Worm (Caenorhabditis elegans) whole organism, L1 larva: ENCODE data around the gene cyp-13B2.

Experiments used
- C34B4.2 ChIP-seq: sonication (generic microtip); optimal IDR thresholded peaks from 2 replicates; lab custom pipeline; 2017; ENCODE audit warnings: mild to moderate bottlenecking, missing genetic modification characterization, missing compliant biosample characterization
- alr-1 ChIP-seq: fragments of 200-800 bp; sonication (Bioruptor generic); optimal IDR thresholded peaks from 2 replicates; lab custom pipeline; 2018; ENCODE audit warnings: borderline replicate concordance, mild to moderate bottlenecking, missing genetic modification characterization, missing compliant biosample characterization
- ama-1 ChIP-seq: fragments of 150-350 bp; optimal IDR thresholded peaks from 2 replicates; lab custom pipeline; 2014
- blmp-1 ChIP-seq: fragments of 150-350 bp; optimal IDR thresholded peaks from 2 replicates; lab custom pipeline; 2014; ENCODE audit warnings: missing biosample characterization, missing genetic modification characterization
- ceh-88 ChIP-seq: fragments of 200-800 bp; sonication (Bioruptor generic); IDR thresholded peaks from 2 replicates; pipeline ENCODE4 v1.3.6; 2022; ENCODE audit warnings: missing genetic modification characterization, missing compliant biosample characterization
- ceh-90 ChIP-seq: sonication (generic microtip); optimal IDR thresholded peaks from 2 replicates; lab custom pipeline; 2016; ENCODE audit warnings: missing genetic modification characterization, missing compliant biosample characterization
- ces-1 ChIP-seq: fragments of 150-350 bp; optimal IDR thresholded peaks from 2 replicates; lab custom pipeline; 2014; ENCODE audit warnings: missing biosample characterization, missing genetic modification reagents, missing genetic modification characterization
- dpl-1 ChIP-seq, 3 experiments: fragments of 150-350 bp in 2 of 3; sonication (generic microtip) in 1 of 3; optimal IDR thresholded peaks; 2 replicates each; lab custom pipeline; 2014 to 2017; ENCODE audit warnings: missing biosample characterization in 3 of 3, missing genetic modification characterization in 3 of 3, missing genetic modification reagents in 3 of 3
- efl-1 ChIP-seq, 4 experiments: fragments of 150-350 bp; optimal IDR thresholded peaks in 3 of 4; peaks in 1 of 4; 1 replicate in 1 of 4; 2 replicates in 3 of 4; lab custom pipeline; 2014; ENCODE audit warnings: missing biosample characterization in 2 of 4, missing genetic modification characterization in 2 of 4, missing genetic modification reagents in 2 of 4
- efl-3 ChIP-seq: fragments of 200-800 bp; sonication (Bioruptor generic); optimal IDR thresholded peaks from 2 replicates; lab custom pipeline; 2018; ENCODE audit warnings: mild to moderate bottlenecking, missing genetic modification characterization, missing compliant biosample characterization
- egl-13 ChIP-seq: sonication (generic microtip); optimal IDR thresholded peaks from 2 replicates; lab custom pipeline; 2016; ENCODE audit warnings: missing genotype, missing genetic modification reagents, missing genetic modification characterization, missing compliant biosample characterization
- elt-2 ChIP-seq: sonication (generic microtip); optimal IDR thresholded peaks from 2 replicates; lab custom pipeline; 2016; ENCODE audit warnings: missing genetic modification characterization, mild to moderate bottlenecking, inconsistent platforms, missing compliant biosample characterization, missing genetic modification reagents
- elt-3 ChIP-seq, 6 experiments: fragments of 150-350 bp in 1 of 6; sonication (generic microtip); optimal IDR thresholded peaks; 2 replicates each; lab custom pipeline; 2017 to 2018; ENCODE audit warnings: missing biosample characterization in 6 of 6, missing genetic modification characterization in 6 of 6, inconsistent platforms in 1 of 6
- fkh-8 ChIP-seq: sonication (generic microtip); optimal IDR thresholded peaks from 2 replicates; lab custom pipeline; 2016; ENCODE audit warnings: mild to moderate bottlenecking, missing genetic modification characterization, missing compliant biosample characterization
- grh-1 ChIP-seq: fragments of 200-800 bp; sonication (Bioruptor generic); IDR thresholded peaks from 2 replicates; pipeline ENCODE4 v1.3.6; 2022; ENCODE audit warnings: missing genetic modification reagents, missing genetic modification characterization, missing compliant biosample characterization
- hpl-2 ChIP-seq: fragments of 150-350 bp; optimal IDR thresholded peaks from 2 replicates; lab custom pipeline; 2014; ENCODE audit warnings: missing biosample characterization, missing genetic modification reagents, missing genetic modification characterization
- irx-1 ChIP-seq: sonication (generic microtip); optimal IDR thresholded peaks from 2 replicates; lab custom pipeline; 2016; ENCODE audit warnings: missing genetic modification characterization, missing compliant biosample characterization
- isw-1 ChIP-seq: fragments of 200-800 bp; sonication (Bioruptor generic); IDR thresholded peaks from 2 replicates; pipeline ENCODE4 v1.3.6; 2022; ENCODE audit warnings: missing genetic modification characterization, missing compliant biosample characterization
- jun-1 ChIP-seq: fragments of 150-350 bp; optimal IDR thresholded peaks from 2 replicates; lab custom pipeline; 2014; ENCODE audit warnings: missing biosample characterization, missing genetic modification reagents, missing genetic modification characterization
- lin-13 ChIP-seq: fragments of 150-350 bp; optimal IDR thresholded peaks from 2 replicates; lab custom pipeline; 2014; ENCODE audit warnings: missing biosample characterization, missing genetic modification reagents, missing genetic modification characterization
- lin-14 ChIP-seq: fragments of 200-800 bp; sonication (Bioruptor generic); optimal IDR thresholded peaks from 2 replicates; lab custom pipeline; 2018; ENCODE audit warnings: mild to moderate bottlenecking, missing genetic modification characterization, moderate library complexity, missing compliant biosample characterization
- mab-9 ChIP-seq: fragments of 200-800 bp; sonication (Bioruptor generic); IDR thresholded peaks from 2 replicates; pipeline ENCODE4 v1.3.6; 2022; ENCODE audit warnings: missing genetic modification reagents, missing genetic modification characterization, missing compliant biosample characterization
- mdl-1 ChIP-seq, 2 experiments: fragments of 150-350 bp; optimal IDR thresholded peaks; 2 replicates each; lab custom pipeline; 2014 to 2017; ENCODE audit warnings: missing biosample characterization in 2 of 2, missing genetic modification characterization in 2 of 2, inconsistent platforms in 1 of 2
- mef-2 ChIP-seq: fragments of 150-350 bp; optimal IDR thresholded peaks from 2 replicates; lab custom pipeline; 2014; ENCODE audit warnings: missing biosample characterization, missing genetic modification characterization
- mep-1 ChIP-seq: fragments of 150-350 bp; optimal IDR thresholded peaks from 2 replicates; lab custom pipeline; 2014; ENCODE audit warnings: missing biosample characterization, missing genetic modification characterization
- nhr-12 ChIP-seq: sonication (generic microtip); optimal IDR thresholded peaks from 2 replicates; lab custom pipeline; 2017; ENCODE audit warnings: missing biosample characterization, missing genetic modification characterization
- nhr-237 ChIP-seq: fragments of 150-350 bp; optimal IDR thresholded peaks from 2 replicates; lab custom pipeline; 2014; ENCODE audit warnings: missing biosample characterization, missing genetic modification characterization
- nhr-71 ChIP-seq: sonication (generic microtip); optimal IDR thresholded peaks from 2 replicates; lab custom pipeline; 2016; ENCODE audit warnings: mild to moderate bottlenecking, missing genetic modification characterization, moderate library complexity, missing compliant biosample characterization
- nhr-77 ChIP-seq: fragments of 150-350 bp; optimal IDR thresholded peaks from 2 replicates; lab custom pipeline; 2014; ENCODE audit warnings: missing biosample characterization, missing genetic modification characterization
- nhr-84 ChIP-seq: sonication (generic microtip); optimal IDR thresholded peaks from 2 replicates; lab custom pipeline; 2017; ENCODE audit warnings: missing biosample characterization, missing genetic modification characterization
- nhr-85 ChIP-seq: sonication (generic microtip); peaks from one replicate; lab custom pipeline; 2016; ENCODE audit warnings: missing genetic modification characterization, inconsistent platforms, missing compliant biosample characterization
- rnt-1 ChIP-seq: sonication (generic microtip); optimal IDR thresholded peaks from 2 replicates; lab custom pipeline; 2016; ENCODE audit warnings: mild to moderate bottlenecking, missing genetic modification characterization, moderate library complexity, missing compliant biosample characterization
- skn-1 ChIP-seq: fragments of 150-350 bp; optimal IDR thresholded peaks from 2 replicates; lab custom pipeline; 2014; ENCODE audit warnings: missing biosample characterization, missing genetic modification characterization
- snu-23 ChIP-seq: sonication (generic microtip); optimal IDR thresholded peaks from 2 replicates; lab custom pipeline; 2016; ENCODE audit warnings: missing genetic modification characterization, missing compliant biosample characterization
- sox-4 ChIP-seq: sonication (generic microtip); optimal IDR thresholded peaks from 2 replicates; lab custom pipeline; 2016; ENCODE audit warnings: missing genetic modification characterization, missing compliant biosample characterization
- sptf-1 ChIP-seq: fragments of 150-350 bp; optimal IDR thresholded peaks from 2 replicates; lab custom pipeline; 2014; ENCODE audit warnings: missing biosample characterization, missing genetic modification characterization
- swsn-7 ChIP-seq: sonication (generic microtip); optimal IDR thresholded peaks from 2 replicates; lab custom pipeline; 2016; ENCODE audit warnings: missing genetic modification characterization, missing compliant biosample characterization
- unc-130 ChIP-seq: fragments of 150-350 bp; optimal IDR thresholded peaks from 2 replicates; lab custom pipeline; 2017; ENCODE audit warnings: missing biosample characterization, missing genetic modification characterization, inconsistent platforms
- unc-30 ChIP-seq: sonication (generic microtip); optimal IDR thresholded peaks from 2 replicates; lab custom pipeline; 2017; ENCODE audit warnings: missing biosample characterization, missing genetic modification characterization
- unc-62 ChIP-seq: fragments of 150-350 bp; optimal IDR thresholded peaks from 2 replicates; lab custom pipeline; 2014; ENCODE audit warnings: missing biosample characterization, missing genetic modification reagents, missing genetic modification characterization
- vab-15 ChIP-seq: sonication (generic microtip); optimal IDR thresholded peaks from 2 replicates; lab custom pipeline; 2017; ENCODE audit warnings: missing genotype, mild to moderate bottlenecking, missing genetic modification characterization, missing compliant biosample characterization
- xbp-1 ChIP-seq: sonication (generic microtip); optimal IDR thresholded peaks from 2 replicates; lab custom pipeline; 2016; ENCODE audit warnings: missing genetic modification characterization, missing compliant biosample characterization
- zip-4 ChIP-seq: fragments of 200-800 bp; sonication (Bioruptor generic); optimal IDR thresholded peaks from 2 replicates; lab custom pipeline; 2018; ENCODE audit warnings: mild to moderate bottlenecking, missing genetic modification characterization, moderate library complexity, missing compliant biosample characterization
- ztf-4 ChIP-seq: fragments of 150-350 bp; optimal IDR thresholded peaks from 2 replicates; lab custom pipeline; 2014; ENCODE audit warnings: missing biosample characterization, missing genetic modification characterization

cyp-13B2 gene

DNA sequence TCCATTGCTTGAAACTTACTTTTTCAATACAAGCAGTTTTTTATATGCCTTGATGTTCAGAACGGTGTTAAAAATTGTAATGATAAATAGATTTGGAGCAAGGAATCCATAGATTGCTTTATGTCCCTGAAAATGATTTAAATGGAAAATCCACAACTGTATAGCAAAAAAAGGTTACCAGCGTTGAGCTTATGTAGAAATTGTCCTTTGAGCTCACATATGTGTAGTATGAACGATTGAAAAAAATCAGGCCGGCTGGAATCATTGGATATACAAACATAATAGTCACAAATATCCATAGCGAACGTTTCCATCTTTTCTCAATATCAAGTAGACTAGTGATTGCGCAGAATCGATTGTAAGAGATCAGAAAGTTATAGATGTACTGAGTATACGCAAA lies 9.0 kb downstream of the cyp-13B2 start, which contains the start of gene srg-36:
Gene srg-36, minus strand, starts transcription at position 101 of the 400 bp plus-strand sequence.
- no peak for TF ChIP-seq vab-15 (tag; lab: Kevin White, UChicago)
- TF ChIP-seq swsn-7 (tag; lab: Kevin White, UChicago) = no peak
- TF ChIP-seq mab-9 (GFP tag; lab: Robert Waterston, UW) = no peak
- no peak for TF ChIP-seq ztf-4 (tag; lab: Kevin White, UChicago)
- TF ChIP-seq mef-2 = no peak
- no peak for TF ChIP-seq jun-1 (tag; lab: Kevin White, UChicago)
- TF ChIP-seq irx-1 (tag; lab: Kevin White, UChicago) = no peak
- TF ChIP-seq unc-130 (tag; lab: Kevin White, UChicago) = no peak
- no peak for TF ChIP-seq mdl-1 (tag; optimal IDR thresholded peaks at IDR 0.05; lab: Kevin White, UChicago)
- TF ChIP-seq sox-4 (tag; lab: Kevin White, UChicago) = no peak
- TF ChIP-seq nhr-84 (tag; lab: Kevin White, UChicago) = no peak

- no peak for TF ChIP-seq ces-1 (GFP tag; lab: Kevin White, UChicago)
- no peak for TF ChIP-seq nhr-77 (tag; lab: Kevin White, UChicago)
- no peak for TF ChIP-seq alr-1 (tag; lab: Kevin White, UChicago)
- TF ChIP-seq nhr-12 = no peak
- TF ChIP-seq C34B4.2 (tag; lab: Kevin White, UChicago) = no peak
- no peak for TF ChIP-seq rnt-1
Observed at ce11 chrX:14234932-14235331, 9.6 kb downstream of the cyp-13B2 start, which contains the start of gene srg-37. TSS of gene srg-37 (minus strand) at chrX:14235032.

- TF ChIP-seq elt-2 (tag; lab: Kevin White, UChicago) (no peak), mep-1 (tag; lab: Kevin White, UChicago) (no peak), efl-3 (no peak), grh-1 (GFP tag; lab: Robert Waterston, UW) (no peak), zip-4 (GFP tag; lab: Kevin White, UChicago) (no peak), ceh-90 (tag; lab: Kevin White, UChicago) (no peak), unc-30 (tag; lab: Kevin White, UChicago) (no peak), nhr-84 (tag; lab: Kevin White, UChicago) (no peak), unc-62 (GFP tag; lab: Kevin White, UChicago) (no peak), nhr-71 (no peak), ztf-4 (tag; lab: Kevin White, UChicago) (no peak), egl-13 (tag; lab: Kevin White, UChicago) (no peak), snu-23 (GFP tag; lab: Kevin White, UChicago) (no peak), dpl-1 (GFP tag; optimal IDR thresholded peaks at IDR 0.05; lab: Kevin White, UChicago) (no peak), alr-1 (tag; lab: Kevin White, UChicago) (no peak), nhr-237 (tag; lab: Kevin White, UChicago) (no peak), ceh-88 (no peak)
- TF ChIP-seq, all 84 proteins: peak for 0
Observed at ce11 chrX:14236121-14236824, 10.9 kb downstream of the cyp-13B2 start.

DNA sequence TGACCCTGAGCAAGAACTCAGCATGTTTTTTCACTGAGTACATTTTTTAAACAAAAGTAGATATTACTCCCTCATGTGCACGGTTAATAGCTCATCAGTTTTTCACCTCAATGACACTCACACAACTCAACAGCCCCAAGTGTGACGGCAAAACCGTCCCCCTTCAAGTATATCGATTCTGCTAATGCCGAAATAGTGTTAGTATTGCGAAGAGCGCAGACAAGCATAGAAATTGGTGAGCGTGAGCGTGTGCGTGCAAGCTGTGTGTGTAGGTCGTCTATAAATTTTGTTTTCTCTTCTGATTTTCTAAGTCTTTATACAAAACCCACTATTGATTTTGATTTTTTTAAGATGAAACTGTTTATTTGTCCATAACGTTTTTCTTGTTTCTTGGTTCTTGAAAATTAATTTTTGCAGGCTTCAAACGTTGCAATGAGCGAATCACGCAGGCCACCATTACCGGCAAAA lies 13.0 kb downstream of the cyp-13B2 start, which contains the start of gene K04C1.2:
Gene K04C1.2, plus strand, starts transcription at position 418 of the 468 bp plus-strand sequence.
- TF ChIP-seq egl-13 (tag; lab: Kevin White, UChicago) = no peak
- TF ChIP-seq elt-3 (tag; optimal IDR thresholded peaks at IDR 0.05; lab: Kevin White, UChicago) = peak in 1 of 6 experiments; percentile 5
- TF ChIP-seq ztf-4 (tag; lab: Kevin White, UChicago) = no peak
- peak in 1 of 3 experiments; percentile 35 for TF ChIP-seq dpl-1 (GFP tag; optimal IDR thresholded peaks at IDR 0.05; lab: Kevin White, UChicago)
- TF ChIP-seq sptf-1 (tag; lab: Kevin White, UChicago) = no peak
- TF ChIP-seq xbp-1 (tag; lab: Kevin White, UChicago) = no peak
- TF ChIP-seq lin-14 (GFP tag; lab: Kevin White, UChicago) = peak; percentile 52
- no peak for TF ChIP-seq nhr-85 (tag; lab: Kevin White, UChicago)
- no peak for TF ChIP-seq ceh-90 (tag; lab: Kevin White, UChicago)
- no peak for TF ChIP-seq unc-30 (tag; lab: Kevin White, UChicago)
- TF ChIP-seq hpl-2 (GFP tag; lab: Kevin White, UChicago) = no peak
- TF ChIP-seq efl-1 (optimal IDR thresholded peaks at IDR 0.05; lab: Kevin White, UChicago) = peak; percentile 10 to 20
- peak in 1 of 2 experiments; percentile 33 for TF ChIP-seq efl-1 (GFP tag; optimal IDR thresholded peaks at IDR 0.05 in 1 of 2; lab: Kevin White, UChicago)
- TF ChIP-seq ama-1 = no peak
- TF ChIP-seq mef-2 = no peak
- TF ChIP-seq mdl-1 (tag; optimal IDR thresholded peaks at IDR 0.05; lab: Kevin White, UChicago) = peak in 1 of 2 experiments; percentile 22
- TF ChIP-seq lin-13 (GFP tag; lab: Kevin White, UChicago) = no peak
- no peak for TF ChIP-seq isw-1 (GFP tag; lab: Robert Waterston, UW)
- TF ChIP-seq swsn-7 (tag; lab: Kevin White, UChicago) = peak; percentile 24
- peak; percentile 20 for TF ChIP-seq blmp-1 (tag; lab: Kevin White, UChicago)
- no peak for TF ChIP-seq ceh-88
- TF ChIP-seq alr-1 (tag; lab: Kevin White, UChicago) = no peak
- no peak for TF ChIP-seq skn-1
- TF ChIP-seq fkh-8 = no peak
